Fruit fly (Drosophila melanogaster): ENCODE measurements around the gene CG12523.
A peak's percentile ranks its signal among the peaks of the same experiment; 100 is the strongest.

Gene CG12523

dm6 chr3L:10760764-10761163 lies 40.2 kb upstream of the CG12523 start:
- TF ChIP-seq psq (GFP tag; optimal IDR thresholded peaks at IDR 0.05) (peak; percentile 75), fru (GFP tag; optimal IDR thresholded peaks at IDR 0.05) (peak; percentile 6), Jra (GFP tag; optimal IDR thresholded peaks at IDR 0.05) (peak; percentile 34), Rel (GFP tag; optimal IDR thresholded peaks at IDR 0.05) (no peak), Rel (tag; optimal IDR thresholded peaks at IDR 0.05) (peak; percentile 94), rgr (GFP tag; optimal IDR thresholded peaks at IDR 0.05) (no peak), Dfd (GFP tag; optimal IDR thresholded peaks at IDR 0.05) (peak; percentile 68), foxo (GFP tag; optimal IDR thresholded peaks at IDR 0.05) (no peak), Myc (optimal IDR thresholded peaks at IDR 0.05) (no peak), dsf (GFP tag; optimal IDR thresholded peaks at IDR 0.05; ENCODE audit: borderline replicate concordance) (no peak), Dif (GFP tag; optimal IDR thresholded peaks at IDR 0.05; ENCODE audit: partially characterized antibody) (peak; percentile 24)

dm6 chr3L:10766480-10767145 lies 34.4 kb upstream of the CG12523 start:
- TF ChIP-seq psq (GFP tag; optimal IDR thresholded peaks at IDR 0.05) = peak; percentile 35
- TF ChIP-seq N (GFP tag; optimal IDR thresholded peaks at IDR 0.05) = no peak
- TF ChIP-seq woc (GFP tag; optimal IDR thresholded peaks at IDR 0.05) = peak; percentile 36
- no peak for TF ChIP-seq dmrt93B (GFP tag; optimal IDR thresholded peaks at IDR 0.05)
- no peak for TF ChIP-seq sv (GFP tag; optimal IDR thresholded peaks at IDR 0.05)
- TF ChIP-seq fru (GFP tag; optimal IDR thresholded peaks at IDR 0.05) = peak; percentile 48
- TF ChIP-seq Hr83 (GFP tag; optimal IDR thresholded peaks at IDR 0.05; ENCODE audit: poor library complexity, severe bottlenecking) = no peak
- TF ChIP-seq CG32264 (GFP tag; optimal IDR thresholded peaks at IDR 0.05) = no peak
- TF ChIP-seq CrebA (GFP tag; optimal IDR thresholded peaks at IDR 0.05; ENCODE audit: borderline replicate concordance) = no peak

dm6 chr3L:10767181-10768095 lies 33.6 kb upstream of the CG12523 start:
- TF ChIP-seq Sp1 (GFP tag; optimal IDR thresholded peaks at IDR 0.05) (peak; percentile 8), ey (GFP tag; optimal IDR thresholded peaks at IDR 0.05) (no peak), dsf (GFP tag; optimal IDR thresholded peaks at IDR 0.05; ENCODE audit: borderline replicate concordance) (no peak), CrebA (GFP tag; optimal IDR thresholded peaks at IDR 0.05; ENCODE audit: borderline replicate concordance) (no peak)

- no peak for TF ChIP-seq brk (GFP tag; optimal IDR thresholded peaks at IDR 0.05)
- TF ChIP-seq dl (GFP tag; optimal IDR thresholded peaks at IDR 0.05; ENCODE audit: insufficient read depth in 1 of 2, partially characterized antibody in 2 of 2) = no peak
- peak; percentile 3 for TF ChIP-seq OdsH (GFP tag; optimal IDR thresholded peaks at IDR 0.05)
- TF ChIP-seq dsf (GFP tag; optimal IDR thresholded peaks at IDR 0.05; ENCODE audit: borderline replicate concordance) = no peak
- TF ChIP-seq foxo (GFP tag; optimal IDR thresholded peaks at IDR 0.05) = peak in 1 of 2 experiments; percentile 14
- no peak for TF ChIP-seq Jra (GFP tag; optimal IDR thresholded peaks at IDR 0.05)
- TF ChIP-seq br (GFP tag; optimal IDR thresholded peaks at IDR 0.05) = no peak
- TF ChIP-seq sage (GFP tag; optimal IDR thresholded peaks at IDR 0.05) = no peak
- no peak for TF ChIP-seq Dfd (GFP tag; optimal IDR thresholded peaks at IDR 0.05)
- peak; percentile 15 for TF ChIP-seq Sp1 (GFP tag; optimal IDR thresholded peaks at IDR 0.05)
- peak; percentile 57 for TF ChIP-seq sv (GFP tag; optimal IDR thresholded peaks at IDR 0.05)
- TF ChIP-seq CrebA (GFP tag; optimal IDR thresholded peaks at IDR 0.05; ENCODE audit: borderline replicate concordance) = no peak
These were observed 31.6 kb upstream of the CG12523 start for dm6 chr3L:10769218-10770018.

- TF ChIP-seq lola (GFP tag; optimal IDR thresholded peaks at IDR 0.05) (no peak), tai (GFP tag; optimal IDR thresholded peaks at IDR 0.05) (no peak), Rel (GFP tag; optimal IDR thresholded peaks at IDR 0.05) (no peak), Rel (tag; optimal IDR thresholded peaks at IDR 0.05) (no peak)
These were observed 29.3 kb upstream of the CG12523 start, which contains the start of gene CG43245 for dm6 chr3L:10771616-10772203. Gene CG43245, plus strand, starts transcription at chr3L:10771925.

Measured in whole organism, wandering third instar larva.